Fruit fly (Drosophila melanogaster) whole organism, wandering third instar larva: ENCODE measurements around the gene CG3744.

Experiments used
- Abd-B ChIP-seq: fragments of >200 bp; optimal IDR thresholded peaks from 2 replicates; lab custom pipeline; 2017; ENCODE audit warnings: missing biosample characterization, missing genetic modification characterization
- CG32264 ChIP-seq: fragments of 200-800 bp; sonication (Bioruptor generic); optimal IDR thresholded peaks from 2 replicates; lab custom pipeline; 2016; ENCODE audit warnings: missing biosample characterization, missing genetic modification characterization
- CG9705 ChIP-seq: fragments of 200-800 bp; sonication (Bioruptor generic); optimal IDR thresholded peaks from 2 replicates; lab custom pipeline; 2018; ENCODE audit warnings: missing biosample characterization, mild to moderate bottlenecking, missing genetic modification characterization
- CrebA ChIP-seq: fragments of 200-800 bp; sonication (Bioruptor generic); optimal IDR thresholded peaks from 2 replicates; lab custom pipeline; 2016; ENCODE audit warnings: missing biosample characterization, mild to moderate bottlenecking, missing genetic modification characterization, borderline replicate concordance
- Dfd ChIP-seq: fragments of >200 bp; optimal IDR thresholded peaks from 2 replicates; lab custom pipeline; 2017; ENCODE audit warnings: missing biosample characterization, missing genetic modification characterization
- Dif ChIP-seq: fragments of 200-275, 200-300 bp; sonication (Bioruptor generic); optimal IDR thresholded peaks from 2 replicates; lab custom pipeline; 2018; ENCODE audit warnings: missing biosample characterization, missing genetic modification characterization; ENCODE audit not compliant: partially characterized antibody
- GATAd ChIP-seq: sonication (Bioruptor generic); optimal IDR thresholded peaks from 2 replicates; lab custom pipeline; 2016; ENCODE audit warnings: missing biosample characterization, missing genetic modification characterization
- HLH106 ChIP-seq: fragments of 200-800 bp; optimal IDR thresholded peaks from 3 replicates; lab custom pipeline; 2019; ENCODE audit warnings: missing biosample characterization, mild to moderate bottlenecking, missing genetic modification characterization, moderate library complexity
- Hr78 ChIP-seq: fragments of >200 bp; optimal IDR thresholded peaks from 2 replicates; lab custom pipeline; 2017; ENCODE audit warnings: missing biosample characterization, missing genetic modification characterization
- Jra ChIP-seq: sonication (Bioruptor generic); optimal IDR thresholded peaks from 2 replicates; lab custom pipeline; 2016; ENCODE audit warnings: missing biosample characterization, missing genetic modification characterization
- Mio ChIP-seq: sonication (Bioruptor generic); optimal IDR thresholded peaks from 2 replicates; lab custom pipeline; 2016; ENCODE audit warnings: missing biosample characterization, missing genetic modification characterization
- N ChIP-seq: fragments of >200 bp; optimal IDR thresholded peaks from 2 replicates; lab custom pipeline; 2018; ENCODE audit warnings: missing biosample characterization, missing external identifiers, missing genetic modification characterization
- OdsH ChIP-seq: fragments of 200-800 bp; sonication (Bioruptor generic); optimal IDR thresholded peaks from 2 replicates; lab custom pipeline; 2016; ENCODE audit warnings: missing biosample characterization, mild to moderate bottlenecking, missing genetic modification characterization
- Rel ChIP-seq, 2 experiments: fragments of 200-800 bp; sonication (Bioruptor generic) in 1 of 2; optimal IDR thresholded peaks; 2 replicates in 1 of 2; 3 replicates in 1 of 2; lab custom pipeline; 2016 to 2019; ENCODE audit warnings: mild to moderate bottlenecking in 2 of 2, missing biosample characterization in 2 of 2, missing genetic modification characterization in 2 of 2, moderate library complexity in 1 of 2
- Vsx2 ChIP-seq: fragments of 200-300, 225-300 bp; sonication (Bioruptor generic); optimal IDR thresholded peaks from 2 replicates; lab custom pipeline; 2018; ENCODE audit warnings: missing biosample characterization, missing genetic modification characterization; ENCODE audit not compliant: partially characterized antibody
- brk ChIP-seq: fragments of 200-800 bp; sonication (Bioruptor generic); optimal IDR thresholded peaks from 2 replicates; lab custom pipeline; 2016; ENCODE audit warnings: missing biosample characterization, mild to moderate bottlenecking, missing genetic modification characterization
- dl ChIP-seq, 2 experiments: fragments of 175-275, 200-275 bp in 1 of 2; fragments of 200-275 bp in 1 of 2; sonication (Bioruptor generic); optimal IDR thresholded peaks; lab custom pipeline; 2018; ENCODE audit warnings: mild to moderate bottlenecking in 2 of 2, missing biosample characterization in 2 of 2, missing genetic modification characterization in 2 of 2, moderate library complexity in 2 of 2; ENCODE audit not compliant: partially characterized antibody in 2 of 2, insufficient read depth in 1 of 2
- dmrt93B ChIP-seq: fragments of 200-800 bp; sonication (Bioruptor generic); optimal IDR thresholded peaks from 2 replicates; lab custom pipeline; 2018; ENCODE audit warnings: missing biosample characterization, mild to moderate bottlenecking, missing genetic modification characterization
- dsf ChIP-seq: sonication (Bioruptor generic); optimal IDR thresholded peaks from 2 replicates; lab custom pipeline; 2016; ENCODE audit warnings: missing biosample characterization, missing genetic modification characterization, borderline replicate concordance
- fru ChIP-seq: fragments of 200-800 bp; sonication (Bioruptor generic); optimal IDR thresholded peaks from 3 replicates; lab custom pipeline; 2016; ENCODE audit warnings: missing biosample characterization, mild to moderate bottlenecking, missing genetic modification characterization
- h ChIP-seq: fragments of 200-800 bp; sonication (Bioruptor generic); optimal IDR thresholded peaks from 3 replicates; lab custom pipeline; 2016; ENCODE audit warnings: missing biosample characterization, mild to moderate bottlenecking, missing genetic modification characterization
- jim ChIP-seq: fragments of 175-275, 200-325 bp; sonication (Bioruptor generic); optimal IDR thresholded peaks from 2 replicates; lab custom pipeline; 2016; ENCODE audit warnings: missing biosample characterization, mild to moderate bottlenecking, missing genetic modification characterization
- lola ChIP-seq: fragments of >200 bp; optimal IDR thresholded peaks from 2 replicates; lab custom pipeline; 2017; ENCODE audit warnings: missing biosample characterization, missing genetic modification characterization
- pan ChIP-seq: fragments of >200 bp; optimal IDR thresholded peaks from 2 replicates; lab custom pipeline; 2017
- rgr ChIP-seq: fragments of 200-800 bp; sonication (Bioruptor generic); optimal IDR thresholded peaks from 3 replicates; lab custom pipeline; 2016; ENCODE audit warnings: missing biosample characterization, mild to moderate bottlenecking, missing genetic modification characterization
- sage ChIP-seq: fragments of 200-800 bp; sonication (Bioruptor generic); optimal IDR thresholded peaks from 2 replicates; lab custom pipeline; 2016; ENCODE audit warnings: missing biosample characterization, mild to moderate bottlenecking, missing genetic modification characterization
- sv ChIP-seq: fragments of 200-800 bp; sonication (Bioruptor generic); optimal IDR thresholded peaks from 3 replicates; lab custom pipeline; 2016; ENCODE audit warnings: missing biosample characterization, missing genetic modification characterization
- usp ChIP-seq: fragments of >200 bp; optimal IDR thresholded peaks from 2 replicates; lab custom pipeline; 2017; ENCODE audit warnings: missing biosample characterization, missing genetic modification characterization
- woc ChIP-seq: sonication (Bioruptor generic); optimal IDR thresholded peaks from 2 replicates; lab custom pipeline; 2016; ENCODE audit warnings: missing biosample characterization, mild to moderate bottlenecking, missing genetic modification characterization

The CG3744 gene

dm6 chr3R:24867956-24868355 lies 8.5 kb downstream of the CG3744 start:
- no peak for TF ChIP-seq Dif
- no peak for TF ChIP-seq Mio (GFP tag; lab: Kevin White, UChicago)
- no peak for TF ChIP-seq sv (GFP tag; lab: Kevin White, UChicago)
- TF ChIP-seq OdsH = no peak
- no peak for TF ChIP-seq Abd-B
- TF ChIP-seq Hr78 (GFP tag; lab: Kevin White, UChicago) = no peak
- TF ChIP-seq CrebA (GFP tag; lab: Kevin White, UChicago) = no peak
- TF ChIP-seq pan = no peak
- no peak for TF ChIP-seq dl (GFP tag; optimal IDR thresholded peaks at IDR 0.05; lab: Kevin White, UChicago; ENCODE audit: insufficient read depth in 1 of 2, partially characterized antibody in 2 of 2)
- no peak for TF ChIP-seq sage
- no peak for TF ChIP-seq Dfd (GFP tag; lab: Kevin White, UChicago)
- no peak for TF ChIP-seq N (GFP tag; lab: Kevin White, UChicago)
- TF ChIP-seq dsf (GFP tag; lab: Kevin White, UChicago) = no peak
- no peak for TF ChIP-seq Rel (GFP tag; optimal IDR thresholded peaks at IDR 0.05; lab: Kevin White, UChicago)
- no peak for TF ChIP-seq Rel (tag; optimal IDR thresholded peaks at IDR 0.05; lab: Kevin White, UChicago)
- TF ChIP-seq h = no peak
- no peak for TF ChIP-seq rgr (GFP tag; lab: Kevin White, UChicago)
- TF ChIP-seq brk (GFP tag; lab: Kevin White, UChicago) = no peak

- TF ChIP-seq woc (GFP tag; lab: Kevin White, UChicago) = no peak
- no peak for TF ChIP-seq HLH106
- TF ChIP-seq CG9705 (GFP tag; lab: Kevin White, UChicago) = no peak
- TF ChIP-seq Rel (GFP tag; optimal IDR thresholded peaks at IDR 0.05; lab: Kevin White, UChicago) = no peak
- no peak for TF ChIP-seq Rel (tag; optimal IDR thresholded peaks at IDR 0.05; lab: Kevin White, UChicago)
- TF ChIP-seq pan = no peak
- no peak for TF ChIP-seq GATAd
- no peak for TF ChIP-seq Vsx2
- no peak for TF ChIP-seq Mio (GFP tag; lab: Kevin White, UChicago)
- TF ChIP-seq Dif = no peak
- no peak for TF ChIP-seq CrebA (GFP tag; lab: Kevin White, UChicago)
- no peak for TF ChIP-seq jim (GFP tag; lab: Kevin White, UChicago)
- TF ChIP-seq sage = no peak
- TF ChIP-seq fru (GFP tag; lab: Kevin White, UChicago) = no peak
- TF ChIP-seq dmrt93B = no peak
- TF ChIP-seq h = no peak
- TF ChIP-seq usp (GFP tag; lab: Kevin White, UChicago) = no peak
- no peak for TF ChIP-seq Jra
Measured at dm6 chr3R:24866976-24867375, 9.5 kb downstream of the CG3744 start.

dm6 chr3R:24864719-24865400 lies 11.6 kb downstream of the CG3744 start, which contains the start of the genes Srg1 and Elal:
Gene Srg1, minus strand, starts transcription at chr3R:24864732.
Gene Elal, plus strand, starts transcription at chr3R:24865350.
- no peak for TF ChIP-seq Vsx2
- TF ChIP-seq Rel (GFP tag; optimal IDR thresholded peaks at IDR 0.05; lab: Kevin White, UChicago) = no peak
- TF ChIP-seq Rel (tag; optimal IDR thresholded peaks at IDR 0.05; lab: Kevin White, UChicago) = peak; percentile 73

dm6 chr3R:24863894-24864293 lies 12.6 kb downstream of the CG3744 start:
- TF ChIP-seq Abd-B (no peak), Jra (no peak), CG9705 (GFP tag; lab: Kevin White, UChicago) (no peak), Rel (GFP tag; optimal IDR thresholded peaks at IDR 0.05; lab: Kevin White, UChicago) (no peak), Rel (tag; optimal IDR thresholded peaks at IDR 0.05; lab: Kevin White, UChicago) (peak; percentile 96)
- TF ChIP-seq, all 38 proteins: peak for 1

dm6 chr3R:24862574-24863089 lies 13.8 kb downstream of the CG3744 start, which contains the start of gene CG7016:
Gene CG7016, plus strand, starts transcription at chr3R:24862931.
- TF ChIP-seq jim (GFP tag; lab: Kevin White, UChicago) (no peak), Rel (GFP tag; optimal IDR thresholded peaks at IDR 0.05; lab: Kevin White, UChicago) (no peak), Rel (tag; optimal IDR thresholded peaks at IDR 0.05; lab: Kevin White, UChicago) (peak; percentile 93)

- no peak for TF ChIP-seq pan
- no peak for TF ChIP-seq rgr (GFP tag; lab: Kevin White, UChicago)
- TF ChIP-seq Mio (GFP tag; lab: Kevin White, UChicago) = no peak
- TF ChIP-seq lola (GFP tag; lab: Kevin White, UChicago) = no peak
- no peak for TF ChIP-seq OdsH
- TF ChIP-seq CG32264 (GFP tag; lab: Kevin White, UChicago) = no peak
- no peak for TF ChIP-seq HLH106
Measured at dm6 chr3R:24862065-24862464, 14.4 kb downstream of the CG3744 start, which contains the start of gene CG13640. Gene CG13640, minus strand, starts transcription at chr3R:24862165.
